Worm (Caenorhabditis elegans) whole organism, L3 larva: ENCODE results near the gene ndx-6.

Experiments used
- elt-2 ChIP-seq: sonication (generic microtip); optimal IDR thresholded peaks from 2 replicates; lab custom pipeline; 2016; ENCODE audit warnings: missing genetic modification reagents, mild to moderate bottlenecking, missing genetic modification characterization, missing compliant biosample characterization
- fkh-10 ChIP-seq: sonication (generic microtip); optimal IDR thresholded peaks from 2 replicates; lab custom pipeline; 2017; ENCODE audit warnings: missing biosample characterization, missing genetic modification reagents, missing genetic modification characterization
- nfya-1 ChIP-seq: sonication (generic microtip); optimal IDR thresholded peaks from 2 replicates; lab custom pipeline; 2017; ENCODE audit warnings: missing genetic modification characterization, mild to moderate bottlenecking, missing compliant biosample characterization, antibody characterized with exemption, moderate library complexity; ENCODE audit not compliant: insufficient read depth
- nhr-11 ChIP-seq: fragments of 150-350 bp; optimal IDR thresholded peaks from 2 replicates; lab custom pipeline; 2014; ENCODE audit warnings: missing biosample characterization, missing genetic modification characterization
- nhr-12 ChIP-seq: fragments of 150-350 bp; optimal IDR thresholded peaks from 2 replicates; lab custom pipeline; 2014; ENCODE audit warnings: missing biosample characterization, missing genetic modification characterization
- nhr-25 ChIP-seq: sonication (generic microtip); optimal IDR thresholded peaks from 2 replicates; lab custom pipeline; 2017; ENCODE audit warnings: missing biosample characterization, missing genetic modification characterization
- nhr-28 ChIP-seq: fragments of 150-350 bp; optimal IDR thresholded peaks from 2 replicates; lab custom pipeline; 2014; ENCODE audit warnings: missing biosample characterization, missing genetic modification characterization
- nhr-43 ChIP-seq: sonication (generic microtip); optimal IDR thresholded peaks from 2 replicates; lab custom pipeline; 2016; ENCODE audit warnings: mild to moderate bottlenecking, missing genetic modification characterization, missing compliant biosample characterization; ENCODE audit not compliant: poor library complexity, severe bottlenecking
- nhr-77 ChIP-seq: fragments of 150-350 bp; optimal IDR thresholded peaks from 2 replicates; lab custom pipeline; 2014; ENCODE audit warnings: missing biosample characterization, missing genetic modification characterization
- skn-1 ChIP-seq: fragments of 150-350 bp; optimal IDR thresholded peaks from 2 replicates; lab custom pipeline; 2014; ENCODE audit warnings: missing biosample characterization, missing genetic modification characterization
- unc-62 ChIP-seq: fragments of 150-350 bp; sonication (generic microtip); optimal IDR thresholded peaks from 4 replicates; lab custom pipeline; 2014; ENCODE audit warnings: missing biosample characterization, missing genetic modification reagents, missing genetic modification characterization
- ztf-11 ChIP-seq: fragments of 150-350 bp; optimal IDR thresholded peaks from 2 replicates; lab custom pipeline; 2014; ENCODE audit warnings: missing biosample characterization, missing genetic modification characterization

- no peak for TF ChIP-seq skn-1
- TF ChIP-seq nhr-77, result no peak
- no peak for TF ChIP-seq nhr-11
- no peak for TF ChIP-seq fkh-10
- no peak for TF ChIP-seq nhr-28 (tag; lab: Kevin White, UChicago)
- no peak for TF ChIP-seq nhr-25 (tag; lab: Kevin White, UChicago)
- TF ChIP-seq nfya-1, result no peak
- no peak for TF ChIP-seq nhr-43 (tag; lab: Kevin White, UChicago)
- no peak for TF ChIP-seq unc-62 (GFP tag; lab: Kevin White, UChicago)
- TF ChIP-seq elt-2 (tag; lab: Kevin White, UChicago), result no peak
- no peak for TF ChIP-seq ztf-11 (tag; lab: Kevin White, UChicago)
- TF ChIP-seq nhr-12 (tag; lab: Kevin White, UChicago), result no peak
Measured at ce11 chrII:5377467-5378238, 12.0 kb downstream of the ndx-6 start, which contains the start of gene prdx-2.
